Worm (Caenorhabditis elegans) whole organism, early embryonic: ENCODE measurements around the gene clec-228.

Experiments
- ama-1 ChIP-seq: fragments of 150-350 bp; optimal IDR thresholded peaks from 2 replicates; lab custom pipeline; 2014
- ceh-36 ChIP-seq: sonication (generic microtip); optimal IDR thresholded peaks from 2 replicates; lab custom pipeline; 2016; ENCODE audit warnings: missing genetic modification characterization, inconsistent platforms, missing compliant biosample characterization
- hmg-4 ChIP-seq: fragments of 200-800 bp; sonication (Bioruptor generic); optimal IDR thresholded peaks from 2 replicates; lab custom pipeline; 2018; ENCODE audit warnings: mild to moderate bottlenecking, missing genetic modification characterization, missing compliant biosample characterization
- pes-1 ChIP-seq: fragments of 200-800 bp; sonication (Bioruptor generic); IDR thresholded peaks from 2 replicates; pipeline ENCODE4 v1.3.6; 2022; ENCODE audit warnings: missing genetic modification reagents, missing genetic modification characterization, missing compliant biosample characterization
- scrt-1 ChIP-seq: fragments of 200-800 bp; sonication (Bioruptor generic); IDR thresholded peaks from 2 replicates; pipeline ENCODE4 v1.3.6; 2022; ENCODE audit warnings: missing genetic modification characterization, missing compliant biosample characterization

- no peak for TF ChIP-seq ama-1 (lab: Kevin White, UChicago)
- no peak for TF ChIP-seq ceh-36 (tag; lab: Kevin White, UChicago)
- no peak for TF ChIP-seq hmg-4
- no peak for TF ChIP-seq scrt-1 (GFP tag; lab: Robert Waterston, UW)
- no peak for TF ChIP-seq pes-1 (GFP tag; lab: Robert Waterston, UW)
Observed at ce11 chrV:15327745-15328447, 11.4 kb downstream of the clec-228 start, which contains the start of gene ZK1037.6.
